Fruit fly (Drosophila melanogaster) whole organism, embryonic: Measurements from ENCODE around the gene CG32073.

ENCODE experiments used
- Antp ChIP-seq: fragments of 200-800 bp; sonication (Bioruptor generic); optimal IDR thresholded peaks from 3 replicates; lab custom pipeline; 2016; ENCODE audit warnings: missing biosample characterization, missing genetic modification characterization
- Atf3 ChIP-seq: fragments of 200-800 bp; sonication (Bioruptor generic); optimal IDR thresholded peaks from 3 replicates; lab custom pipeline; 2016; ENCODE audit warnings: missing biosample characterization, missing genetic modification characterization
- CG10209 ChIP-seq: fragments of 200-800 bp; sonication (Bioruptor generic); optimal IDR thresholded peaks from 3 replicates; lab custom pipeline; 2017; ENCODE audit warnings: missing biosample characterization, mild to moderate bottlenecking, missing genetic modification characterization, missing genetic modification reagents
- CG10321 ChIP-seq: fragments of 200-800 bp; sonication (Bioruptor generic); IDR thresholded peaks from 2 replicates; pipeline ENCODE4 v1.3.6; 2022; ENCODE audit warnings: missing biosample characterization, missing genetic modification characterization
- CG10979 ChIP-seq: fragments of 200-800 bp; sonication (Bioruptor generic); optimal IDR thresholded peaks from 2 replicates; lab custom pipeline; 2018; ENCODE audit warnings: missing biosample characterization, mild to moderate bottlenecking, missing genetic modification characterization, moderate library complexity
- CG11695 ChIP-seq: fragments of 200-800 bp; sonication (Bioruptor generic); IDR thresholded peaks from 3 replicates; pipeline ENCODE4 v1.3.6; 2022; ENCODE audit warnings: missing biosample characterization, missing genetic modification characterization
- CG11723 ChIP-seq: fragments of 200-800 bp; sonication (Bioruptor generic); optimal IDR thresholded peaks from 2 replicates; lab custom pipeline; 2017; ENCODE audit warnings: missing biosample characterization, mild to moderate bottlenecking, missing genetic modification characterization
- CG12219 ChIP-seq: fragments of 200-800 bp; sonication (Bioruptor generic); optimal IDR thresholded peaks from 3 replicates; lab custom pipeline; 2018; ENCODE audit warnings: missing biosample characterization, mild to moderate bottlenecking, missing genetic modification characterization
- CG12942 ChIP-seq: fragments of 200-800 bp; sonication (Bioruptor generic); optimal IDR thresholded peaks from 3 replicates; lab custom pipeline; 2016; ENCODE audit warnings: missing biosample characterization, missing genetic modification characterization
- CG14710 ChIP-seq: fragments of 200-800 bp; sonication (Bioruptor generic); optimal IDR thresholded peaks from 3 replicates; lab custom pipeline; 2019; ENCODE audit warnings: missing biosample characterization, mild to moderate bottlenecking, missing genetic modification characterization, moderate library complexity
- CG1529 ChIP-seq: fragments of 200-800 bp; sonication (Bioruptor generic); optimal IDR thresholded peaks from 3 replicates; lab custom pipeline; 2018; ENCODE audit warnings: missing biosample characterization, missing genetic modification characterization
- CG16815 ChIP-seq: fragments of 200-800 bp; sonication (Bioruptor generic); optimal IDR thresholded peaks from 3 replicates; lab custom pipeline; 2017; ENCODE audit warnings: missing biosample characterization, mild to moderate bottlenecking, missing genetic modification characterization
- CG17568 ChIP-seq: fragments of 200-800 bp; sonication (Bioruptor generic); optimal IDR thresholded peaks from 2 replicates; lab custom pipeline; 2018; ENCODE audit warnings: missing biosample characterization, mild to moderate bottlenecking, missing genetic modification characterization, moderate library complexity
- CG31388 ChIP-seq: fragments of 200-800 bp; sonication (Bioruptor generic); optimal IDR thresholded peaks from 2 replicates; lab custom pipeline; 2016; ENCODE audit warnings: missing biosample characterization, missing genetic modification characterization
- CG3281 ChIP-seq: fragments of 200-800 bp; sonication (Bioruptor generic); optimal IDR thresholded peaks from 3 replicates; lab custom pipeline; 2017; ENCODE audit warnings: missing biosample characterization, mild to moderate bottlenecking, missing genetic modification characterization
- CG3838 ChIP-seq: fragments of 200-800 bp; sonication (Bioruptor generic); optimal IDR thresholded peaks from 3 replicates; lab custom pipeline; 2016; ENCODE audit warnings: missing biosample characterization, missing genetic modification characterization
- CG8924 ChIP-seq: fragments of 200-800 bp; optimal IDR thresholded peaks from 3 replicates; lab custom pipeline; 2019; ENCODE audit warnings: missing biosample characterization, mild to moderate bottlenecking, missing genetic modification characterization, moderate library complexity
- CG9876 ChIP-seq: fragments of 200-800 bp; sonication (Bioruptor generic); optimal IDR thresholded peaks from 2 replicates; lab custom pipeline; 2016; ENCODE audit warnings: missing biosample characterization, missing genetic modification characterization
- CoRest ChIP-seq: fragments of 200-800 bp; sonication (Bioruptor generic); optimal IDR thresholded peaks from 3 replicates; lab custom pipeline; 2018; ENCODE audit warnings: missing biosample characterization, mild to moderate bottlenecking, missing genetic modification characterization, moderate library complexity
- Fer1 ChIP-seq: fragments of 200-800 bp; sonication (Bioruptor generic); optimal IDR thresholded peaks from 2 replicates; lab custom pipeline; 2017; ENCODE audit warnings: missing biosample characterization, mild to moderate bottlenecking, missing genetic modification characterization
- Fer3 ChIP-seq: fragments of 200-800 bp; sonication (Bioruptor generic); optimal IDR thresholded peaks from 2 replicates; lab custom pipeline; 2018; ENCODE audit warnings: missing biosample characterization, mild to moderate bottlenecking, missing genetic modification characterization, moderate library complexity
- Hr39 ChIP-seq: fragments of >200 bp; optimal IDR thresholded peaks from 2 replicates; lab custom pipeline; 2017
- Lim3 ChIP-seq: fragments of 200-800 bp; sonication (Bioruptor generic); IDR thresholded peaks from 2 replicates; pipeline ENCODE4 v1.3.6; 2022; ENCODE audit warnings: missing biosample characterization, missing genetic modification characterization
- MBD-R2 ChIP-seq: fragments of 200-800 bp; sonication (Bioruptor generic); IDR thresholded peaks from 2 replicates; pipeline ENCODE4 v1.3.6; 2022; ENCODE audit warnings: missing biosample characterization, missing genetic modification characterization
- Optix ChIP-seq: fragments of 200-800 bp; sonication (Bioruptor generic); IDR thresholded peaks from 3 replicates; pipeline ENCODE4 v1.3.6; 2022; ENCODE audit warnings: missing biosample characterization, missing genetic modification characterization
- Poxn ChIP-seq: fragments of 200-800 bp; sonication (Bioruptor generic); IDR thresholded peaks from 2 replicates; pipeline ENCODE4 v1.3.6; 2022; ENCODE audit warnings: missing biosample characterization, missing genetic modification characterization
- Taf1 ChIP-seq: fragments of 200-800 bp; sonication (Bioruptor generic); IDR thresholded peaks from 2 replicates; pipeline ENCODE4 v1.3.6; 2022; ENCODE audit warnings: missing biosample characterization, missing genetic modification characterization
- ac ChIP-seq: fragments of 200-800 bp; sonication (Bioruptor generic); optimal IDR thresholded peaks from 3 replicates; lab custom pipeline; 2017; ENCODE audit warnings: missing biosample characterization, mild to moderate bottlenecking, missing genetic modification characterization
- al ChIP-seq: fragments of 200-800 bp; sonication (Bioruptor generic); IDR thresholded peaks from 2 replicates; pipeline ENCODE4 v1.3.6; 2022; ENCODE audit warnings: missing biosample characterization, missing genetic modification characterization
- bcd ChIP-seq: fragments of 200-800 bp; sonication (Bioruptor generic); optimal IDR thresholded peaks from 2 replicates; lab custom pipeline; 2017; ENCODE audit warnings: missing biosample characterization, mild to moderate bottlenecking, missing genetic modification characterization
- bigmax ChIP-seq: fragments of 200-800 bp; sonication (Bioruptor generic); optimal IDR thresholded peaks from 2 replicates; lab custom pipeline; 2018; ENCODE audit warnings: missing biosample characterization, mild to moderate bottlenecking, missing genetic modification characterization
- btn ChIP-seq: fragments of 200-800 bp; sonication (Bioruptor generic); optimal IDR thresholded peaks from 2 replicates; lab custom pipeline; 2016; ENCODE audit warnings: missing biosample characterization, missing genetic modification characterization
- disco-r ChIP-seq: fragments of 200-800 bp; sonication (Bioruptor generic); optimal IDR thresholded peaks from 2 replicates; lab custom pipeline; 2016; ENCODE audit warnings: missing biosample characterization, missing genetic modification characterization
- ewg ChIP-seq: fragments of 200-800 bp; sonication (Bioruptor generic); optimal IDR thresholded peaks from 3 replicates; lab custom pipeline; 2017; ENCODE audit warnings: mild to moderate bottlenecking, missing biosample characterization, missing genetic modification reagents, missing genetic modification characterization
- fd96Cb ChIP-seq: fragments of 200-800 bp; sonication (Bioruptor generic); optimal IDR thresholded peaks from 2 replicates; lab custom pipeline; 2018; ENCODE audit warnings: missing biosample characterization, mild to moderate bottlenecking, missing genetic modification characterization, moderate library complexity
- gce ChIP-seq: fragments of 200-800 bp; sonication (Bioruptor generic); IDR thresholded peaks from 3 replicates; pipeline ENCODE4 v1.3.6; 2022; ENCODE audit warnings: missing biosample characterization, missing genetic modification characterization
- gro ChIP-seq: fragments of 200-800 bp; sonication (Bioruptor generic); optimal IDR thresholded peaks from 2 replicates; lab custom pipeline; 2016; ENCODE audit warnings: missing biosample characterization, missing genetic modification characterization
- hkb ChIP-seq, 2 experiments: fragments of 200-800 bp in 1 of 2; fragments of >200 bp in 1 of 2; sonication (Bioruptor generic) in 1 of 2; IDR thresholded peaks in 1 of 2; optimal IDR thresholded peaks in 1 of 2; 2 replicates each; pipeline versions ENCODE4 v1.3.6 to Lab custom; 2017 to 2022; ENCODE audit warnings: missing biosample characterization in 1 of 2, missing genetic modification characterization in 1 of 2
- hth ChIP-seq: fragments of >200 bp; optimal IDR thresholded peaks from 2 replicates; lab custom pipeline; 2017; ENCODE audit warnings: inconsistent platforms
- lab ChIP-seq: fragments of 200-800 bp; sonication (Bioruptor generic); optimal IDR thresholded peaks from 3 replicates; lab custom pipeline; 2017; ENCODE audit warnings: missing biosample characterization, missing genetic modification characterization, mild to moderate bottlenecking, moderate library complexity, missing genetic modification reagents
- maf-S ChIP-seq: fragments of 200-800 bp; sonication (Bioruptor generic); optimal IDR thresholded peaks from 2 replicates; lab custom pipeline; 2016; ENCODE audit warnings: missing biosample characterization, missing genetic modification characterization
- mam ChIP-seq: fragments of 200-800 bp; sonication (Bioruptor generic); optimal IDR thresholded peaks from 3 replicates; lab custom pipeline; 2016; ENCODE audit warnings: missing biosample characterization, missing genetic modification characterization
- nom ChIP-seq: fragments of 200-800 bp; sonication (Bioruptor generic); optimal IDR thresholded peaks from 2 replicates; lab custom pipeline; 2017; ENCODE audit warnings: missing biosample characterization, missing genetic modification characterization, mild to moderate bottlenecking, moderate library complexity, missing genetic modification reagents
- onecut ChIP-seq: fragments of 200-800 bp; sonication (Bioruptor generic); IDR thresholded peaks from 2 replicates; pipeline ENCODE4 v1.3.6; 2022; ENCODE audit warnings: missing biosample characterization, missing genetic modification characterization
- psq ChIP-seq: fragments of 200-800 bp; sonication (Bioruptor generic); optimal IDR thresholded peaks from 2 replicates; lab custom pipeline; 2017; ENCODE audit warnings: missing biosample characterization, missing genetic modification characterization
- scrt ChIP-seq: fragments of 200-800 bp; sonication (Bioruptor generic); optimal IDR thresholded peaks from 2 replicates; lab custom pipeline; 2018; ENCODE audit warnings: missing biosample characterization, mild to moderate bottlenecking, missing genetic modification characterization, moderate library complexity
- trh ChIP-seq: fragments of 200-800 bp; sonication (Bioruptor generic); optimal IDR thresholded peaks from 2 replicates; lab custom pipeline; 2016; ENCODE audit warnings: missing biosample characterization, missing genetic modification characterization
- twi ChIP-seq: fragments of 200-800 bp; optimal IDR thresholded peaks from 2 replicates; lab custom pipeline; 2019; ENCODE audit warnings: missing biosample characterization, mild to moderate bottlenecking, missing genetic modification characterization, moderate library complexity
- zf30C ChIP-seq: fragments of 200-800 bp; sonication (Bioruptor generic); optimal IDR thresholded peaks from 3 replicates; lab custom pipeline; 2018; ENCODE audit warnings: missing biosample characterization, mild to moderate bottlenecking, missing genetic modification characterization

Gene CG32073

dm6 chr3L:11118627-11119395 lies 11.4 kb upstream of the CG32073 start (continued):
- no peak for TF ChIP-seq Lim3 (GFP tag; lab: Robert Waterston, UW)
- peak; percentile 26 for TF ChIP-seq CG10979 (tag; lab: Kevin White, UChicago)
- peak; percentile 54 for TF ChIP-seq twi (tag; lab: Kevin White, UChicago)
- no peak for TF ChIP-seq Taf1 (GFP tag; lab: Robert Waterston, UW)
- TF ChIP-seq trh = peak; percentile 19
- peak; percentile 84 for TF ChIP-seq onecut (GFP tag; lab: Robert Waterston, UW)
- no peak for TF ChIP-seq hkb (optimal IDR thresholded peaks at IDR 0.05; lab: Kevin White, UChicago)
- TF ChIP-seq hkb (GFP tag; IDR thresholded peaks at IDR 0.05; lab: Robert Waterston, UW) = peak; percentile 85
- peak; percentile 58 for TF ChIP-seq bigmax (GFP tag; lab: Kevin White, UChicago)
- TF ChIP-seq Fer1 (GFP tag; lab: Kevin White, UChicago) = peak; percentile 91
- peak; percentile 86 for TF ChIP-seq CG8924 (tag; lab: Kevin White, UChicago)
- peak; percentile 18 for TF ChIP-seq maf-S (GFP tag; lab: Kevin White, UChicago)
- TF ChIP-seq CG11695 (GFP tag; lab: Robert Waterston, UW) = peak; percentile 57; the same call in 1 of the 3 replicates
- no peak for TF ChIP-seq Poxn (GFP tag; lab: Robert Waterston, UW)
- no peak for TF ChIP-seq al
- TF ChIP-seq CG31388 = peak; percentile 5
- TF ChIP-seq Hr39 (lab: Kevin White, UChicago) = no peak
- peak; percentile 48; the same call in 1 of the 2 replicates for TF ChIP-seq MBD-R2 (GFP tag; lab: Robert Waterston, UW)
- peak; percentile 76 for TF ChIP-seq CG12219
- TF ChIP-seq mam (GFP tag; lab: Kevin White, UChicago) = peak; percentile 7
- 0 out of 3 replicates have a peak, but pooled peaks have one; percentile 47 for TF ChIP-seq gce (GFP tag; lab: Robert Waterston, UW)
- peak; percentile 72 for TF ChIP-seq gro (GFP tag; lab: Kevin White, UChicago)
- peak; percentile 72 for TF ChIP-seq CG1529 (GFP tag; lab: Kevin White, UChicago)
- TF ChIP-seq Fer3 (tag; lab: Kevin White, UChicago) = peak; percentile 71
- no peak for TF ChIP-seq fd96Cb (tag; lab: Kevin White, UChicago)
- peak; percentile 81 for TF ChIP-seq CG10209 (GFP tag; lab: Kevin White, UChicago)
- peak; percentile 57 for TF ChIP-seq CG9876 (GFP tag; lab: Kevin White, UChicago)
- TF ChIP-seq Atf3 (GFP tag; lab: Kevin White, UChicago) = peak; percentile 42
- peak; percentile 73 for TF ChIP-seq nom (GFP tag; lab: Kevin White, UChicago)
- TF ChIP-seq Antp (GFP tag; lab: Kevin White, UChicago) = peak; percentile 35
- peak; percentile 76 for TF ChIP-seq disco-r (GFP tag; lab: Kevin White, UChicago)
- peak; percentile 25 for TF ChIP-seq btn (GFP tag; lab: Kevin White, UChicago)
- no peak for TF ChIP-seq hth (lab: Kevin White, UChicago)
- peak; percentile 67 for TF ChIP-seq psq (GFP tag; lab: Kevin White, UChicago)
- peak; percentile 46 for TF ChIP-seq CoRest (tag; lab: Kevin White, UChicago)
- peak; percentile 74 for TF ChIP-seq CG3281
- TF ChIP-seq CG3838 (GFP tag; lab: Kevin White, UChicago) = peak; percentile 73
- peak; percentile 51 for TF ChIP-seq zf30C (GFP tag; lab: Kevin White, UChicago)
- peak; percentile 90 for TF ChIP-seq CG17568 (GFP tag; lab: Kevin White, UChicago)
- peak; percentile 3 for TF ChIP-seq CG16815 (GFP tag; lab: Kevin White, UChicago)
- TF ChIP-seq Optix = peak; percentile 57; the same call in 1 of the 3 replicates
- peak; percentile 90 for TF ChIP-seq ewg (GFP tag; lab: Kevin White, UChicago)
- TF ChIP-seq lab (GFP tag; lab: Kevin White, UChicago) = peak; percentile 92
- peak; percentile 44 for TF ChIP-seq CG12942 (GFP tag; lab: Kevin White, UChicago)
- no peak for TF ChIP-seq bcd
- TF ChIP-seq CG10321 (GFP tag; lab: Robert Waterston, UW) = no peak
- TF ChIP-seq CG14710 (tag; lab: Kevin White, UChicago) = peak; percentile 65
- peak; percentile 69 for TF ChIP-seq CG11723
- peak; percentile 70 for TF ChIP-seq ac (GFP tag; lab: Kevin White, UChicago)
- TF ChIP-seq scrt (GFP tag; lab: Kevin White, UChicago) = peak; percentile 78
